Worm (Caenorhabditis elegans) whole organism, late embryonic: ENCODE measurements around the gene K05F1.6.

Source experiments
- ama-1 ChIP-seq: fragments of 150-350 bp; optimal IDR thresholded peaks from 2 replicates; lab custom pipeline; 2014
- ceh-14 ChIP-seq: sonication (generic microtip); optimal IDR thresholded peaks from 2 replicates; lab custom pipeline; 2016; ENCODE audit warnings: missing genotype, missing genetic modification characterization, missing compliant biosample characterization
- nhr-11 ChIP-seq: fragments of 150-350 bp; optimal IDR thresholded peaks from 2 replicates; lab custom pipeline; 2014; ENCODE audit warnings: missing biosample characterization, missing genetic modification characterization
- pqm-1 ChIP-seq: sonication (generic microtip); optimal IDR thresholded peaks from 2 replicates; lab custom pipeline; 2016; ENCODE audit warnings: missing genetic modification characterization, missing compliant biosample characterization
- sdc-2 ChIP-seq: sonication (generic microtip); optimal IDR thresholded peaks from 2 replicates; lab custom pipeline; 2016; ENCODE audit warnings: missing genotype, missing genetic modification characterization, missing compliant biosample characterization
- tbx-7 ChIP-seq: sonication (generic microtip); optimal IDR thresholded peaks from 2 replicates; lab custom pipeline; 2016; ENCODE audit warnings: missing genotype, missing genetic modification characterization, missing compliant biosample characterization
- unc-55 ChIP-seq: sonication (generic microtip); optimal IDR thresholded peaks from 2 replicates; lab custom pipeline; 2017; ENCODE audit warnings: missing biosample characterization, missing genetic modification reagents, missing genetic modification characterization

- TF ChIP-seq tbx-7 (no peak), ama-1 (no peak), pqm-1 (tag; lab: Kevin White, UChicago) (no peak), nhr-11 (tag; lab: Kevin White, UChicago) (no peak), sdc-2 (tag; lab: Kevin White, UChicago) (no peak), unc-55 (GFP tag; lab: Kevin White, UChicago) (no peak), ceh-14 (tag; lab: Kevin White, UChicago) (no peak)
Measured at ce11 chrII:5820282-5820762, 38.0 kb downstream of the K05F1.6 start, which contains the start of gene ehs-1.
